Worm (Caenorhabditis elegans): ENCODE data around the gene pqn-75.

pqn-75 gene

DNA sequence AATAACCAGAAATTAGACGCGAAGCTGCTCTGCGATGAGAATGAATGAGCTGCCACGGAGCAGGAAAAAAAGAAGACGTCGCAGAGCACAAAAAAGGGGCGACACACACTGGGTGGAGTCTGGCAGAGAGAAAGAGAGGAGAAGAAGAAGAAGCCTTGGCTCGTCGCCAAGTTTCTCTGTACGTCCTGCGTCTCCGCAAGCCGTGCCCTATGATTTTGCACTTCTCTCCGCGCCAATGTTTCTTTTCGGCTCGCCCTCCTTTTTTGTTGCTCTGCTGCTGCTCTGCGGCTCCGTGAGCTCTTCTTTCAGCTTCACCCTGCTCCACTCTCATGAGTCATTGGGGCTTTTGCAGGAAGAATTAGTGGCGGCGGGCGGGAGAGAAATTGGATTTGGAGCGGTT is 37.2 kb upstream of the pqn-75 start, which contains the start of gene hlh-30:
TSS of gene hlh-30 (minus strand) at position 69 of the 400 bp plus-strand sequence.
- TF ChIP-seq aha-1 (tag) (peak; percentile 82), mdt-29 (GFP tag; IDR thresholded peaks at IDR 0.05) (no peak), dpl-1 (GFP tag; optimal IDR thresholded peaks at IDR 0.05) (no peak), F37D6.2 (tag; optimal IDR thresholded peaks at IDR 0.05) (peak; percentile 68), nhr-237 (tag; optimal IDR thresholded peaks at IDR 0.05) (no peak), nhr-6 (tag; optimal IDR thresholded peaks at IDR 0.05) (peak; percentile 20), Y75B8A.6 (GFP tag; IDR thresholded peaks at IDR 0.05) (no peak), ceh-20 (GFP tag; IDR thresholded peaks at IDR 0.05) (no peak), hlh-30 (tag; optimal IDR thresholded peaks at IDR 0.05; ENCODE audit: insufficient read depth) (no peak), ztf-7 (tag; optimal IDR thresholded peaks at IDR 0.05) (no peak), nhr-41 (GFP tag; IDR thresholded peaks at IDR 0.05) (no peak), T20F7.1 (GFP tag; optimal IDR thresholded peaks at IDR 0.05) (no peak), ceh-32 (tag; optimal IDR thresholded peaks at IDR 0.05; ENCODE audit: poor library complexity) (no peak), hif-1 (tag; optimal IDR thresholded peaks at IDR 0.05) (peak in 1 of 2 experiments; percentile 73), ceh-62 (tag; optimal IDR thresholded peaks at IDR 0.05) (no peak), dve-1 (tag; optimal IDR thresholded peaks at IDR 0.05; ENCODE audit: insufficient read depth) (peak; percentile 29), F49E8.2 (tag; optimal IDR thresholded peaks at IDR 0.05; ENCODE audit: borderline replicate concordance) (no peak), Y48G9A.11 (GFP tag; IDR thresholded peaks at IDR 0.05) (no peak), T26A8.4 (GFP tag; IDR thresholded peaks at IDR 0.05) (no peak), fkh-10 (GFP tag; optimal IDR thresholded peaks at IDR 0.05) (peak; percentile 30), vab-7 (GFP tag; IDR thresholded peaks at IDR 0.05) (no peak), madf-5 (GFP tag; IDR thresholded peaks at IDR 0.05) (no peak), attf-4 (tag; optimal IDR thresholded peaks at IDR 0.05) (no peak), spr-1 (tag; optimal IDR thresholded peaks at IDR 0.05) (no peak), R02D3.7 (tag; optimal IDR thresholded peaks at IDR 0.05) (no peak), gei-8 (GFP tag; optimal IDR thresholded peaks at IDR 0.05) (no peak), mes-2 (tag; optimal IDR thresholded peaks at IDR 0.05; ENCODE audit: poor library complexity, severe bottlenecking) (peak; percentile 11), lin-38 (GFP tag; IDR thresholded peaks at IDR 0.05) (peak; percentile 38; the same call in 1 of the 2 replicates), jun-1 (tag; optimal IDR thresholded peaks at IDR 0.05) (no peak), zfp-3 (GFP tag; conservative IDR thresholded peaks at IDR 0.05) (no peak), unc-130 (GFP tag; optimal IDR thresholded peaks at IDR 0.05) (no peak), set-16 (GFP tag; IDR thresholded peaks at IDR 0.05) (peak; percentile 90), mep-1 (tag; optimal IDR thresholded peaks at IDR 0.05) (peak; percentile 67), F10B5.3 (tag; optimal IDR thresholded peaks at IDR 0.05) (no peak), ceh-82 (tag; optimal IDR thresholded peaks at IDR 0.05) (no peak), php-3 (GFP tag; IDR thresholded peaks at IDR 0.05) (no peak), pha-4 (GFP tag; IDR thresholded peaks at IDR 0.05) (0 out of 2 replicates have a peak, but pooled peaks have one; percentile 7), pha-4 (tag; optimal IDR thresholded peaks at IDR 0.05) (no peak), lin-29 (GFP tag; IDR thresholded peaks at IDR 0.05) (no peak), hmg-1.1 (GFP tag; IDR thresholded peaks at IDR 0.05) (peak; percentile 87), Y5F2A.4 (GFP tag; optimal IDR thresholded peaks at IDR 0.05) (no peak), ctbp-1 (GFP tag; IDR thresholded peaks at IDR 0.05) (peak; percentile 76), fos-1 (tag; optimal IDR thresholded peaks at IDR 0.05) (no peak), saeg-2 (GFP tag; IDR thresholded peaks at IDR 0.05) (no peak), D1046.2 (GFP tag; IDR thresholded peaks at IDR 0.05) (no peak), Y105C5A.15 (GFP tag; IDR thresholded peaks at IDR 0.05) (no peak), lin-15B (tag; optimal IDR thresholded peaks at IDR 0.05) (no peak), tag-97 (GFP tag; IDR thresholded peaks at IDR 0.05) (no peak), pqm-1 (tag; optimal IDR thresholded peaks at IDR 0.05) (no peak), nhr-42 (GFP tag; IDR thresholded peaks at IDR 0.05) (no peak), ZK546.5 (tag; optimal IDR thresholded peaks at IDR 0.05) (no peak), aly-2 (tag; optimal IDR thresholded peaks at IDR 0.05) (no peak)

Measured in whole organism, L4 larva.